Fruit fly (Drosophila melanogaster): ENCODE data around the gene CG31676.

Gene CG31676

DNA sequence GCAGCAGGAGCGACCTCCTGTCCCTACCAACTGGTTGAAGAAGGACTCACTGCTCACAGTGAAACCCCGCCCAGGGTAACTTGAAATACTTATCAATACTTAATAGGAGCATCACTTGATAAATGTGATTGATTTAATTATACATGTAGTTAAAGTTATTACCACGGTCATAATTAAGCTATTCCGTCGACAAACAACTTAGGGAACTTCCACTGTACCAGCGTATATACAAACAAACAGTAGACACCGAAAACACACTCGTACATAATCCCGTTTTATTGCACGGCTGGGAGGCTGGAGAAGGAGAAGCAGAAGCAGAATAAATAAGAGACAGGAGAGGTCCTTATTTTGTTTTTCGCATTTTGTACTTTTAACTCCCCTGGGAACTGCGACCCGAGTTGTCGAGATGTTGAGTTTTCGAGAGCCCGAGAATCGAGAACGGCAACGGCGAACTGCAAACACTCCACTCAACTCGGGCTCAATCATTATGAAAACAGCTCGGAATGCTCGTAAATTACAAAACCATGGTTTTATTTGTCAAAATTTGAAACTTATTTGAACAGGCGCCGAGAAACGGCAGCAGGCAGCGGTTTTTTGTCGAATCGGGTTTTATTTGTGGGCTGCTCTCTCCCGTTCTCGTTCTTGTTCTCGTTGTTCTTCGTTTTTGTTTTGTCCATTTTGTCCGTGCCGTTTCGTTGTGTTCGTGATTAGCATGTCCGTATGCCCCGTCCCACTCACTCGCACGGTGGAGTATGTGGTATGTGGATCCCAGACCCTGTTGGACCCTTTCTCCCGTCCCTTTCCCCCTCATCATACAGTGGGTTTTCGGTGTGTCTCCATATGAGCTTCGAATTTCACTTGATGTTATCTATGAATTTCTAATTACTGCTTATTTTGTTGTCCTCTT lies 40.3 kb upstream of the CG31676 start (continued):
- TF ChIP-seq NFAT (GFP tag; IDR thresholded peaks at IDR 0.05), result peak; percentile 73
- TF ChIP-seq kni (GFP tag; optimal IDR thresholded peaks at IDR 0.05), result peak; percentile 91
- TF ChIP-seq row (GFP tag; IDR thresholded peaks at IDR 0.05), result peak; percentile 84
- peak; percentile 55 for TF ChIP-seq Neu2 (GFP tag; optimal IDR thresholded peaks at IDR 0.05; ENCODE audit: borderline replicate concordance)
- peak; percentile 83 for TF ChIP-seq ranshi (GFP tag; IDR thresholded peaks at IDR 0.05)
- TF ChIP-seq en (GFP tag; optimal IDR thresholded peaks at IDR 0.05), result peak; percentile 71
- peak; percentile 21 for TF ChIP-seq MESR4 (GFP tag; optimal IDR thresholded peaks at IDR 0.05)
- TF ChIP-seq lab (GFP tag; optimal IDR thresholded peaks at IDR 0.05), result peak; percentile 92
- no peak for TF ChIP-seq CG8478 (optimal IDR thresholded peaks at IDR 0.05)
- peak; percentile 73 for TF ChIP-seq Ptx1 (GFP tag; IDR thresholded peaks at IDR 0.05)
- no peak for TF ChIP-seq Hr39 (optimal IDR thresholded peaks at IDR 0.05)
- TF ChIP-seq Lim3 (GFP tag; IDR thresholded peaks at IDR 0.05), result no peak
- TF ChIP-seq CG1647 (GFP tag; optimal IDR thresholded peaks at IDR 0.05), result peak; percentile 82
- TF ChIP-seq Dad (GFP tag; optimal IDR thresholded peaks at IDR 0.05), result peak; percentile 67
- TF ChIP-seq CG16813 (GFP tag; IDR thresholded peaks at IDR 0.05; ENCODE audit: partially characterized antibody), result no peak
- TF ChIP-seq CG12299 (tag; optimal IDR thresholded peaks at IDR 0.05), result peak; percentile 53
- peak; percentile 35; the same call in 1 of the 3 replicates for TF ChIP-seq ken (GFP tag; IDR thresholded peaks at IDR 0.05)
- TF ChIP-seq CG4328 (GFP tag; optimal IDR thresholded peaks at IDR 0.05), result peak; percentile 41
- TF ChIP-seq CG17612 (GFP tag; IDR thresholded peaks at IDR 0.05), result 0 out of 2 replicates have a peak, but pooled peaks have one; percentile 14
- TF ChIP-seq ATbp (GFP tag; optimal IDR thresholded peaks at IDR 0.05), result peak; percentile 52
- no peak for TF ChIP-seq lov (optimal IDR thresholded peaks at IDR 0.05)
- TF ChIP-seq lov (GFP tag; IDR thresholded peaks at IDR 0.05), result 0 out of 3 replicates have a peak, but pooled peaks have one; percentile 51
- peak; percentile 1 for TF ChIP-seq Sox100B (GFP tag; optimal IDR thresholded peaks at IDR 0.05)
- TF ChIP-seq Dll (GFP tag; IDR thresholded peaks at IDR 0.05; ENCODE audit: partially characterized antibody), result no peak
- peak; percentile 88 for TF ChIP-seq dysf (GFP tag; IDR thresholded peaks at IDR 0.05)
- peak; percentile 68 for TF ChIP-seq HLH3B (GFP tag; IDR thresholded peaks at IDR 0.05)
- TF ChIP-seq CG10565 (GFP tag; optimal IDR thresholded peaks at IDR 0.05), result no peak
- no peak for TF ChIP-seq CG3065 (GFP tag; optimal IDR thresholded peaks at IDR 0.05)
- TF ChIP-seq phol (tag; optimal IDR thresholded peaks at IDR 0.05), result peak; percentile 57
- no peak for TF ChIP-seq CG7963 (GFP tag; IDR thresholded peaks at IDR 0.05; ENCODE audit: partially characterized antibody)
- TF ChIP-seq cas (GFP tag; IDR thresholded peaks at IDR 0.05), result no peak
- peak; percentile 81 for TF ChIP-seq gem (tag; optimal IDR thresholded peaks at IDR 0.05)
- TF ChIP-seq CG11085 (GFP tag; IDR thresholded peaks at IDR 0.05), result peak; percentile 69
- no peak for TF ChIP-seq hkb (optimal IDR thresholded peaks at IDR 0.05)
- peak; percentile 77 for TF ChIP-seq hkb (GFP tag; IDR thresholded peaks at IDR 0.05)
- TF ChIP-seq CG13624 (GFP tag; optimal IDR thresholded peaks at IDR 0.05), result peak; percentile 86
- peak; percentile 99 for TF ChIP-seq Med (GFP tag)
- no peak for TF ChIP-seq Ravus (GFP tag; IDR thresholded peaks at IDR 0.05)
- TF ChIP-seq CG11723 (GFP tag; optimal IDR thresholded peaks at IDR 0.05), result no peak
- peak; percentile 3 for TF ChIP-seq p53 (GFP tag; optimal IDR thresholded peaks at IDR 0.05)
- peak; percentile 62 to 75 for TF ChIP-seq Hr51 (GFP tag; optimal IDR thresholded peaks at IDR 0.05)
- TF ChIP-seq CG15479 (GFP tag; optimal IDR thresholded peaks at IDR 0.05), result no peak
- peak; percentile 69 for TF ChIP-seq vfl (GFP tag; optimal IDR thresholded peaks at IDR 0.05)
- TF ChIP-seq Deaf1 (tag; optimal IDR thresholded peaks at IDR 0.05), result peak; percentile 77
- TF ChIP-seq lola (GFP tag; optimal IDR thresholded peaks at IDR 0.05), result peak in 1 of 3 experiments; percentile 59
- TF ChIP-seq gfzf (GFP tag; optimal IDR thresholded peaks at IDR 0.05), result no peak
- no peak for TF ChIP-seq trh (GFP tag; optimal IDR thresholded peaks at IDR 0.05)
- TF ChIP-seq vvl (GFP tag; IDR thresholded peaks at IDR 0.05), result peak; percentile 89
- peak; percentile 48 for TF ChIP-seq CG14965 (GFP tag; optimal IDR thresholded peaks at IDR 0.05; ENCODE audit: borderline replicate concordance)

Measured in whole organism, embryonic.